Worm (Caenorhabditis elegans) whole organism, midembryonic: ENCODE results near the gene H34I24.1.
"Not testable (repeated sequence)": the region's sequence is repeated elsewhere in the genome, so short reads cannot be mapped to it uniquely, and the experiment has no call there.

Experiments used
- T22C8.4 ChIP-seq: fragments of 200-800 bp; sonication (Bioruptor generic); IDR thresholded peaks from 2 replicates; pipeline ENCODE4 v1.3.6; 2022; ENCODE audit warnings: missing genetic modification characterization, missing compliant biosample characterization
- cog-1 ChIP-seq: sonication (generic microtip); optimal IDR thresholded peaks from 2 replicates; lab custom pipeline; 2016; ENCODE audit warnings: missing genetic modification characterization, missing compliant biosample characterization
- flt-1 ChIP-seq: fragments of 200-800 bp; sonication (Bioruptor generic); IDR thresholded peaks from 2 replicates; pipeline ENCODE4 v1.3.6; 2022; ENCODE audit warnings: missing genetic modification characterization, missing compliant biosample characterization
- klf-2 ChIP-seq: fragments of 200-800 bp; sonication (Bioruptor generic); conservative IDR thresholded peaks from 2 replicates; pipeline ENCODE4 v1.3.6; 2022; ENCODE audit warnings: missing genetic modification reagents, missing genetic modification characterization, missing compliant biosample characterization
- med-1 ChIP-seq: sonication (generic microtip); optimal IDR thresholded peaks from 2 replicates; lab custom pipeline; 2017; ENCODE audit warnings: missing genetic modification characterization, mild to moderate bottlenecking, missing compliant biosample characterization, antibody characterized with exemption, missing genetic modification reagents; ENCODE audit not compliant: insufficient read depth
- ref-1 ChIP-seq: fragments of 200-800 bp; sonication (Bioruptor generic); conservative IDR thresholded peaks from 2 replicates; pipeline ENCODE4 v1.3.6; 2022; ENCODE audit warnings: missing genetic modification reagents, missing genetic modification characterization, missing compliant biosample characterization
- tab-1 ChIP-seq: fragments of 200-800 bp; sonication (Bioruptor generic); IDR thresholded peaks from 2 replicates; pipeline ENCODE4 v1.3.6; 2022; ENCODE audit warnings: missing genetic modification characterization, missing compliant biosample characterization
- ztf-23 ChIP-seq: fragments of 200-800 bp; sonication (Bioruptor generic); IDR thresholded peaks from 2 replicates; pipeline ENCODE4 v1.3.6; 2022; ENCODE audit warnings: missing genetic modification reagents, missing genetic modification characterization, missing compliant biosample characterization
- ztf-29 ChIP-seq: fragments of 200-800 bp; sonication (Bioruptor generic); IDR thresholded peaks from 2 replicates; pipeline ENCODE4 v1.3.6; 2022; ENCODE audit warnings: missing genetic modification reagents, missing genetic modification characterization, missing compliant biosample characterization

H34I24.1 gene

ce11 chrIII:2846747-2847146 is at the start of gene H34I24.1:
Gene H34I24.1, plus strand, starts transcription at chrIII:2847047.
- TF ChIP-seq cog-1 (tag; lab: Kevin White, UChicago); flt-1 (GFP tag; lab: Robert Waterston, UW); T22C8.4 (GFP tag; lab: Robert Waterston, UW): not testable (repeated sequence)

ce11 chrIII:2800743-2801142 is 46.1 kb upstream of the H34I24.1 start:
- TF ChIP-seq klf-2 (GFP tag; lab: Robert Waterston, UW): no peak
- TF ChIP-seq ztf-23 (GFP tag; lab: Robert Waterston, UW): no peak
- TF ChIP-seq med-1: no peak
- TF ChIP-seq tab-1 (GFP tag; lab: Robert Waterston, UW): 0 out of 2 replicates have a peak, but pooled peaks have one; percentile 33

- no peak for TF ChIP-seq T22C8.4 (GFP tag; lab: Robert Waterston, UW)
- no peak for TF ChIP-seq med-1
- no peak for TF ChIP-seq cog-1 (tag; lab: Kevin White, UChicago)
- no peak for TF ChIP-seq ztf-23 (GFP tag; lab: Robert Waterston, UW)
- no peak for TF ChIP-seq klf-2 (GFP tag; lab: Robert Waterston, UW)
- TF ChIP-seq tab-1 (GFP tag; lab: Robert Waterston, UW): no peak
- no peak for TF ChIP-seq ztf-29
- no peak for TF ChIP-seq flt-1 (GFP tag; lab: Robert Waterston, UW)
- no peak for TF ChIP-seq ref-1 (GFP tag; lab: Robert Waterston, UW)
Measured at ce11 chrIII:2801800-2802515, 44.9 kb upstream of the H34I24.1 start, which contains the start of the genes twk-45 and Y71H2AM.25. Gene twk-45, minus strand, starts transcription at chrIII:2801900. Gene Y71H2AM.25, plus strand, starts transcription at chrIII:2802465.

ce11 chrIII:2804461-2804860 is 42.4 kb upstream of the H34I24.1 start:
- no peak for TF ChIP-seq ref-1 (GFP tag; lab: Robert Waterston, UW)
- no peak for TF ChIP-seq T22C8.4 (GFP tag; lab: Robert Waterston, UW)
- no peak for TF ChIP-seq med-1
- no peak for TF ChIP-seq flt-1 (GFP tag; lab: Robert Waterston, UW)
- no peak for TF ChIP-seq klf-2 (GFP tag; lab: Robert Waterston, UW)
- TF ChIP-seq tab-1 (GFP tag; lab: Robert Waterston, UW): no peak
- no peak for TF ChIP-seq ztf-23 (GFP tag; lab: Robert Waterston, UW)
- TF ChIP-seq ztf-29: no peak
- TF ChIP-seq cog-1 (tag; lab: Kevin White, UChicago): no peak

- TF ChIP-seq ref-1 (GFP tag; lab: Robert Waterston, UW) (no peak), T22C8.4 (GFP tag; lab: Robert Waterston, UW) (no peak), flt-1 (GFP tag; lab: Robert Waterston, UW) (no peak), klf-2 (GFP tag; lab: Robert Waterston, UW) (no peak), cog-1 (tag; lab: Kevin White, UChicago) (no peak)
Measured at ce11 chrIII:2805084-2805483, 41.8 kb upstream of the H34I24.1 start, which contains the start of gene Y71H2AM.3. Gene Y71H2AM.3, plus strand, starts transcription at chrIII:2805430.

- TF ChIP-seq tab-1 (GFP tag; lab: Robert Waterston, UW) (no peak), flt-1 (GFP tag; lab: Robert Waterston, UW) (no peak), cog-1 (tag; lab: Kevin White, UChicago) (no peak), ztf-29 (no peak), klf-2 (GFP tag; lab: Robert Waterston, UW) (no peak), ref-1 (GFP tag; lab: Robert Waterston, UW) (no peak), T22C8.4 (GFP tag; lab: Robert Waterston, UW) (no peak), ztf-23 (GFP tag; lab: Robert Waterston, UW) (no peak), med-1 (no peak)
Measured at ce11 chrIII:2811410-2811809, 35.4 kb upstream of the H34I24.1 start.

ce11 chrIII:2814919-2815554 is 31.8 kb upstream of the H34I24.1 start, which contains the start of gene tufm-1:
Gene tufm-1, minus strand, starts transcription at chrIII:2814969.
- no peak for TF ChIP-seq ztf-23 (GFP tag; lab: Robert Waterston, UW)
- no peak for TF ChIP-seq flt-1 (GFP tag; lab: Robert Waterston, UW)
- TF ChIP-seq tab-1 (GFP tag; lab: Robert Waterston, UW): no peak
- TF ChIP-seq ref-1 (GFP tag; lab: Robert Waterston, UW): no peak
- TF ChIP-seq ztf-29: no peak
- no peak for TF ChIP-seq med-1
- TF ChIP-seq cog-1 (tag; lab: Kevin White, UChicago): no peak
- TF ChIP-seq T22C8.4 (GFP tag; lab: Robert Waterston, UW): no peak
- no peak for TF ChIP-seq klf-2 (GFP tag; lab: Robert Waterston, UW)

- TF ChIP-seq flt-1 (GFP tag; lab: Robert Waterston, UW): no peak
- no peak for TF ChIP-seq tab-1 (GFP tag; lab: Robert Waterston, UW)
- TF ChIP-seq klf-2 (GFP tag; lab: Robert Waterston, UW): no peak
- no peak for TF ChIP-seq med-1
- no peak for TF ChIP-seq ztf-23 (GFP tag; lab: Robert Waterston, UW)
- no peak for TF ChIP-seq cog-1 (tag; lab: Kevin White, UChicago)
- TF ChIP-seq T22C8.4 (GFP tag; lab: Robert Waterston, UW): no peak
- no peak for TF ChIP-seq ztf-29
- TF ChIP-seq ref-1 (GFP tag; lab: Robert Waterston, UW): no peak
Measured at ce11 chrIII:2816205-2816923, 30.5 kb upstream of the H34I24.1 start.

ce11 chrIII:2817847-2818246 is 29.0 kb upstream of the H34I24.1 start:
- TF ChIP-seq cog-1 (tag; lab: Kevin White, UChicago) (no peak), T22C8.4 (GFP tag; lab: Robert Waterston, UW) (no peak), ref-1 (GFP tag; lab: Robert Waterston, UW) (no peak), med-1 (no peak), tab-1 (GFP tag; lab: Robert Waterston, UW) (no peak), klf-2 (GFP tag; lab: Robert Waterston, UW) (no peak), ztf-29 (no peak), ztf-23 (GFP tag; lab: Robert Waterston, UW) (no peak), flt-1 (GFP tag; lab: Robert Waterston, UW) (no peak)
